Fruit fly (Drosophila melanogaster): ENCODE results near the gene CG14785.

CG14785 gene

DNA sequence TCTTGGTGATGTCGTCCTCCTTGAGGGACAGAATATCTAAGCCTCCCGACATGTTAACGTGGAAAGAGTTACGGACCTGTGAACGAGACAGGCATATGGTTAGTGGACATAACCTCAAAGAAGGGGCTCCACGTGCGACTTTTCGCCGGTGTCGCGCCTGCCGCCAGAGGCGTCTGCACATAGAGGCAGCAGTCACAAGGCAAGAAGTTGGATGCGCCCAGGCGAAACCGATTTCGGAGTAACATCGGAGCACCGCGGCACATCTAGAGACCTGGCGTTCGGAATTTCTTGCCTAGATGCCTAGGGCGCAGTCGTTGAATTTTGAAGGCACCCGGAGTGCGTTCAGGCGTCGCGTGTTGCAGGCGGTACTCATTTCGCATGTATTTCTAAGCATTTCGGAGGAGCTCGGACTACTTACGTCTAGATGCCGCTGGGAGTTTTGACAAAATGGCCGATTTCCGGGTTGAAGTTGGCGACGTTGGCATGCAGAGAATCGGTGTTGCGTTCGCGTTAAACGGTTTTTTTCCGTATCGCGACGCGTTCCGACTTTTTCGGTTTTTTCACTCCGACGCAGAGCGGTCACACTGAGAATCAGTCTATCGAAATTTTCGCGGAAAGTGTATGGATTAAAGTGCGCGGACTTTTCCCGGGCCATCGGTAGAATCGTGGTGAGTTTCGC lies 26.1 kb upstream of the CG14785 start, which contains the start of the genes sta and inc (continued):
- TF ChIP-seq CG11560 (tag; IDR thresholded peaks at IDR 0.05), result no peak
- TF ChIP-seq emc (GFP tag; optimal IDR thresholded peaks at IDR 0.05), result no peak
- TF ChIP-seq CG12071 (GFP tag; optimal IDR thresholded peaks at IDR 0.05), result peak; percentile 77
- TF ChIP-seq CG10366 (GFP tag; IDR thresholded peaks at IDR 0.05), result no peak; the same call in 1 of the 2 replicates
- TF ChIP-seq BEAF-32 (GFP tag; optimal IDR thresholded peaks at IDR 0.05), result peak; percentile 74
- no peak for TF ChIP-seq CG43689 (GFP tag; IDR thresholded peaks at IDR 0.05)
- no peak for TF ChIP-seq CG8281 (tag; optimal IDR thresholded peaks at IDR 0.05)
- peak; percentile 42 for TF ChIP-seq Deaf1 (tag; optimal IDR thresholded peaks at IDR 0.05)
- TF ChIP-seq CG1602 (GFP tag; optimal IDR thresholded peaks at IDR 0.05), result no peak
- TF ChIP-seq CG12219 (GFP tag; optimal IDR thresholded peaks at IDR 0.05), result peak; percentile 64
- TF ChIP-seq sisA (GFP tag; IDR thresholded peaks at IDR 0.05), result no peak
- peak; percentile 55 for TF ChIP-seq abd-A (tag; optimal IDR thresholded peaks at IDR 0.05)
- TF ChIP-seq NFAT (GFP tag; IDR thresholded peaks at IDR 0.05), result peak; percentile 58; the same call in 1 of the 2 replicates
- TF ChIP-seq CG17328 (GFP tag; IDR thresholded peaks at IDR 0.05), result peak; percentile 51; the same call in 1 of the 2 replicates
- TF ChIP-seq CoRest (tag; optimal IDR thresholded peaks at IDR 0.05), result peak; percentile 44
- TF ChIP-seq NK7.1 (GFP tag; optimal IDR thresholded peaks at IDR 0.05), result no peak
- TF ChIP-seq kah (GFP tag; optimal IDR thresholded peaks at IDR 0.05), result peak; percentile 46
- TF ChIP-seq zfh2 (GFP tag; optimal IDR thresholded peaks at IDR 0.05), result peak; percentile 42
- TF ChIP-seq CG10274 (GFP tag; optimal IDR thresholded peaks at IDR 0.05), result peak; percentile 60
- peak; percentile 58; the same call in 1 of the 3 replicates for TF ChIP-seq gce (GFP tag; IDR thresholded peaks at IDR 0.05)
- peak; percentile 92 for TF ChIP-seq bigmax (GFP tag; optimal IDR thresholded peaks at IDR 0.05)
- peak; percentile 57 for TF ChIP-seq CG11504 (tag; optimal IDR thresholded peaks at IDR 0.05)
- TF ChIP-seq tll (GFP tag; optimal IDR thresholded peaks at IDR 0.05), result no peak
- TF ChIP-seq Fer3 (tag; optimal IDR thresholded peaks at IDR 0.05), result peak; percentile 68
- TF ChIP-seq her (GFP tag; optimal IDR thresholded peaks at IDR 0.05), result peak; percentile 83
- no peak for TF ChIP-seq CG10462 (GFP tag; optimal IDR thresholded peaks at IDR 0.05)
- peak; percentile 96 for TF ChIP-seq MESR4 (GFP tag; optimal IDR thresholded peaks at IDR 0.05)
- TF ChIP-seq CG15601 (tag; optimal IDR thresholded peaks at IDR 0.05), result peak; percentile 76
- peak; percentile 57 for TF ChIP-seq hbn (GFP tag; IDR thresholded peaks at IDR 0.05; ENCODE audit: partially characterized antibody)
- peak; percentile 68 for TF ChIP-seq CG3847 (GFP tag; IDR thresholded peaks at IDR 0.05)
- TF ChIP-seq caup (GFP tag; optimal IDR thresholded peaks at IDR 0.05; ENCODE audit: severe bottlenecking), result peak; percentile 87
- peak; percentile 81 for TF ChIP-seq trem (tag; optimal IDR thresholded peaks at IDR 0.05)
- peak; percentile 6 for TF ChIP-seq luna (GFP tag; optimal IDR thresholded peaks at IDR 0.05)
- no peak for TF ChIP-seq CG3838 (GFP tag; optimal IDR thresholded peaks at IDR 0.05)
- TF ChIP-seq ash1 (GFP tag; optimal IDR thresholded peaks at IDR 0.05), result peak; percentile 81
- TF ChIP-seq sd (tag; optimal IDR thresholded peaks at IDR 0.05), result peak; percentile 78
- no peak for TF ChIP-seq Ravus (GFP tag; IDR thresholded peaks at IDR 0.05)
- TF ChIP-seq maf-S (GFP tag; optimal IDR thresholded peaks at IDR 0.05), result peak; percentile 24
- peak; percentile 45; the same call in 1 of the 2 replicates for TF ChIP-seq CG14014 (GFP tag; IDR thresholded peaks at IDR 0.05)
- no peak for TF ChIP-seq az2 (GFP tag; optimal IDR thresholded peaks at IDR 0.05)
- no peak for TF ChIP-seq TFAM (GFP tag; optimal IDR thresholded peaks at IDR 0.05)
- TF ChIP-seq Xrp1 (GFP tag; IDR thresholded peaks at IDR 0.05), result no peak
- no peak for TF ChIP-seq cad (GFP tag; optimal IDR thresholded peaks at IDR 0.05)
- TF ChIP-seq mam (GFP tag; optimal IDR thresholded peaks at IDR 0.05), result peak; percentile 40
- peak; percentile 49 for TF ChIP-seq CG33557 (GFP tag; optimal IDR thresholded peaks at IDR 0.05)
- TF ChIP-seq CG13624 (GFP tag; optimal IDR thresholded peaks at IDR 0.05), result peak; percentile 73
- no peak for TF ChIP-seq CG11093 (GFP tag; IDR thresholded peaks at IDR 0.05)
- TF ChIP-seq CG15696 (tag; optimal IDR thresholded peaks at IDR 0.05), result no peak
- TF ChIP-seq Hr78 (GFP tag; optimal IDR thresholded peaks at IDR 0.05), result no peak

Measured in whole organism, embryonic.